Worm (Caenorhabditis elegans) whole organism, mixed stage, embryonic: ENCODE results near the gene nhr-140.

Source experiments
- M03D4.4 ChIP-seq: sonication (generic microtip); optimal IDR thresholded peaks from 2 replicates; lab custom pipeline; 2017; ENCODE audit warnings: mild to moderate bottlenecking, missing genetic modification characterization, missing compliant biosample characterization
- bed-3 ChIP-seq: fragments of 200-800 bp; sonication (Bioruptor generic); optimal IDR thresholded peaks from 3 replicates; lab custom pipeline; 2018; ENCODE audit warnings: mild to moderate bottlenecking, missing genetic modification characterization, moderate library complexity, missing compliant biosample characterization
- blmp-1 ChIP-seq: fragments of 150-350 bp; optimal IDR thresholded peaks from 2 replicates; lab custom pipeline; 2014; ENCODE audit warnings: missing biosample characterization, missing genetic modification characterization
- ceh-39 ChIP-seq: fragments of 150-350 bp; optimal IDR thresholded peaks from 2 replicates; lab custom pipeline; 2014; ENCODE audit warnings: missing biosample characterization, missing genetic modification characterization
- ceh-83 ChIP-seq: fragments of 200-800 bp; sonication (Bioruptor generic); optimal IDR thresholded peaks from 2 replicates; lab custom pipeline; 2018; ENCODE audit warnings: mild to moderate bottlenecking, missing genetic modification characterization, missing compliant biosample characterization
- ces-1 ChIP-seq: fragments of 150-350 bp; optimal IDR thresholded peaks from 2 replicates; lab custom pipeline; 2014; ENCODE audit warnings: missing biosample characterization, missing genetic modification reagents, missing genetic modification characterization
- cnd-1 ChIP-seq: fragments of 200-800 bp; sonication (Bioruptor generic); optimal IDR thresholded peaks from 2 replicates; lab custom pipeline; 2018; ENCODE audit warnings: mild to moderate bottlenecking, missing genetic modification characterization, missing compliant biosample characterization
- drap-1 ChIP-seq: fragments of 200-800 bp; sonication (Bioruptor generic); optimal IDR thresholded peaks from 3 replicates; lab custom pipeline; 2018; ENCODE audit warnings: mild to moderate bottlenecking, missing genetic modification characterization, missing compliant biosample characterization
- elt-1 ChIP-seq: sonication (generic microtip); optimal IDR thresholded peaks from 2 replicates; lab custom pipeline; 2017; ENCODE audit warnings: missing genetic modification characterization, mild to moderate bottlenecking, missing compliant biosample characterization, antibody characterized with exemption, moderate library complexity, borderline replicate concordance; ENCODE audit not compliant: insufficient read depth
- elt-3 ChIP-seq: fragments of 150-350 bp; optimal IDR thresholded peaks from 2 replicates; lab custom pipeline; 2014; ENCODE audit warnings: missing biosample characterization, missing genetic modification characterization
- flh-1 ChIP-seq: fragments of 200-800 bp; sonication (Bioruptor generic); optimal IDR thresholded peaks from 2 replicates; lab custom pipeline; 2018; ENCODE audit warnings: mild to moderate bottlenecking, missing genetic modification characterization, moderate library complexity, missing compliant biosample characterization
- ham-2 ChIP-seq: fragments of 200-800 bp; sonication (Bioruptor generic); optimal IDR thresholded peaks from 2 replicates; lab custom pipeline; 2018; ENCODE audit warnings: mild to moderate bottlenecking, missing genetic modification characterization, missing compliant biosample characterization
- hlh-1 ChIP-seq: fragments of 150-350 bp; optimal IDR thresholded peaks from 2 replicates; lab custom pipeline; 2014; ENCODE audit warnings: missing biosample characterization, missing genetic modification reagents, missing genetic modification characterization
- lin-13 ChIP-seq: fragments of 150-350 bp; optimal IDR thresholded peaks from 2 replicates; lab custom pipeline; 2014; ENCODE audit warnings: missing biosample characterization, missing genetic modification characterization
- lsy-2 ChIP-seq: fragments of 150-350 bp; optimal IDR thresholded peaks from 2 replicates; lab custom pipeline; 2014; ENCODE audit warnings: missing biosample characterization, missing genetic modification characterization
- mab-5 ChIP-seq: fragments of 150-350 bp; optimal IDR thresholded peaks from 2 replicates; lab custom pipeline; 2014; ENCODE audit warnings: missing biosample characterization, missing genetic modification characterization
- mep-1 ChIP-seq: fragments of 150-350 bp; optimal IDR thresholded peaks from 2 replicates; lab custom pipeline; 2017; ENCODE audit warnings: missing biosample characterization, missing genetic modification reagents, missing genetic modification characterization, inconsistent platforms
- mls-2 ChIP-seq: sonication (generic microtip); optimal IDR thresholded peaks from 2 replicates; lab custom pipeline; 2016; ENCODE audit warnings: mild to moderate bottlenecking, missing genetic modification characterization, moderate library complexity, missing compliant biosample characterization
- nhr-12 ChIP-seq: fragments of 150-350 bp; optimal IDR thresholded peaks from 2 replicates; lab custom pipeline; 2014; ENCODE audit warnings: missing biosample characterization, missing genetic modification characterization
- nhr-2 ChIP-seq: fragments of 150-350 bp; optimal IDR thresholded peaks from 2 replicates; lab custom pipeline; 2014; ENCODE audit warnings: missing biosample characterization, missing genetic modification characterization
- nhr-237 ChIP-seq: fragments of 150-350 bp; optimal IDR thresholded peaks from 2 replicates; lab custom pipeline; 2014; ENCODE audit warnings: missing biosample characterization, missing genetic modification characterization
- nhr-28 ChIP-seq: fragments of 150-350 bp; optimal IDR thresholded peaks from 2 replicates; lab custom pipeline; 2014; ENCODE audit warnings: missing biosample characterization, missing genetic modification characterization
- nhr-76 ChIP-seq: sonication (generic microtip); optimal IDR thresholded peaks from 2 replicates; lab custom pipeline; 2017; ENCODE audit warnings: missing biosample characterization, missing genetic modification characterization
- sem-2 ChIP-seq: fragments of 200-800 bp; sonication (Bioruptor generic); optimal IDR thresholded peaks from 2 replicates; lab custom pipeline; 2018; ENCODE audit warnings: mild to moderate bottlenecking, missing genetic modification characterization, missing compliant biosample characterization
- snpc-4 ChIP-seq: fragments of 150-350 bp; optimal IDR thresholded peaks from 2 replicates; lab custom pipeline; 2014; ENCODE audit warnings: missing biosample characterization, missing genetic modification characterization
- sptf-1 ChIP-seq: sonication (generic microtip); optimal IDR thresholded peaks from 2 replicates; lab custom pipeline; 2017; ENCODE audit warnings: mild to moderate bottlenecking, missing genetic modification characterization, moderate library complexity, missing compliant biosample characterization
- tbx-8 ChIP-seq: fragments of 200-800 bp; sonication (Bioruptor generic); optimal IDR thresholded peaks from 2 replicates; lab custom pipeline; 2018; ENCODE audit warnings: mild to moderate bottlenecking, missing genetic modification characterization, moderate library complexity, missing compliant biosample characterization
- unc-120 ChIP-seq: sonication (generic microtip); optimal IDR thresholded peaks from 2 replicates; lab custom pipeline; 2017; ENCODE audit warnings: missing genetic modification characterization, missing compliant biosample characterization; ENCODE audit not compliant: poor library complexity, severe bottlenecking
- unc-39 ChIP-seq: fragments of 150-350 bp; optimal IDR thresholded peaks from 2 replicates; lab custom pipeline; 2014; ENCODE audit warnings: missing biosample characterization, missing genetic modification characterization
- unc-62 ChIP-seq: fragments of 150-350 bp; optimal IDR thresholded peaks from 2 replicates; lab custom pipeline; 2014; ENCODE audit warnings: missing biosample characterization, missing genetic modification reagents, missing genetic modification characterization
- zip-8 ChIP-seq: fragments of 150-350 bp; optimal IDR thresholded peaks from 2 replicates; lab custom pipeline; 2014; ENCODE audit warnings: missing biosample characterization, missing genetic modification characterization
- ztf-11 ChIP-seq: fragments of 150-350 bp; optimal IDR thresholded peaks from 2 replicates; lab custom pipeline; 2014; ENCODE audit warnings: missing biosample characterization, missing genetic modification characterization

Gene nhr-140

DNA sequence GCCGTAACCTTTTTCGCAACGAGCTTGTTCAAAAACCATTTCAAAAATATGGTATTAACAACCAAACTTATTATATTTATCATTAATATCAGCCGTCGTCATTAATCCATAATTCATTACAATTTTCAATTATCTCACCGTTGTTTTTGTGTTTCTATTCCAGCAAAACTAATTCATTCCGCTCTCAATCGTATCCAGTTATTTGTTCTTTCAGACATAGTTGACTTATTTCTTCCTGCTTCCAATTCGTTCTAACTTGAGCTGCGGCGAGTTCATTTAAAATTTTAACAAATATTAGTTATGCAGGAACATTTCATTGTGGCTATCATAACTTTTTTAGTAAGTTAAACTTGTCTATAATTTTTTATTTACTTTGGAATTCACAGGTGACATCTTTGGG, 13.4 kb downstream of the nhr-140 start, which contains the start of gene srx-16:
Gene srx-16, plus strand, starts transcription at position 301 of the 400 bp plus-strand sequence.
- no peak for TF ChIP-seq elt-3 (tag; lab: Kevin White, UChicago)
- no peak for TF ChIP-seq sptf-1 (tag; lab: Kevin White, UChicago)
- no peak for TF ChIP-seq M03D4.4 (tag; lab: Kevin White, UChicago)
- no peak for TF ChIP-seq drap-1 (GFP tag; lab: Kevin White, UChicago)
- TF ChIP-seq ceh-83: no peak
- TF ChIP-seq flh-1: no peak
- no peak for TF ChIP-seq lsy-2 (tag; lab: Kevin White, UChicago)
- no peak for TF ChIP-seq lin-13
- TF ChIP-seq mab-5 (tag; lab: Kevin White, UChicago): no peak
- no peak for TF ChIP-seq blmp-1
- TF ChIP-seq, all 35 proteins: peak for 0

DNA sequence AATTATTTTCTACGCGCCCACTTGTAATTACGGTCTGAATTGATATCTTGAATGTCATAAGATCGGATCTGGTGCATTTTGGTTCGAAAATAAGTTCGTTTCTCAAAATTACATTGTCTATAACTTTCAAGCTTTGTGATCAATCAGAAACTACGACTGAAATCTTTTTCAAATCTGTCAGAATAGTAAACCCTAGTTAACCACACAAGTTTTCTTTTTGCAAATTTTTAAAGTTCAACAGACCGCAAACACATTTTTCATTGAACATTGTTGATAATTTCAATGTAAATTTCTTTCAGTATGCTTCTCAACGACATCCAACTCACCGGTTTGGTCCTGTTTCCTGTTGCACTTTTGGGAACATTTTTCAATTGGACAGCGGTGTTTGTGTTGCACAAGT, 17.9 kb downstream of the nhr-140 start, which contains the start of gene srx-59:
Gene srx-59, plus strand, starts transcription at position 301 of the 400 bp plus-strand sequence.
- TF ChIP-seq zip-8 (no peak), unc-62 (GFP tag; lab: Kevin White, UChicago) (no peak), lin-13 (no peak), sptf-1 (tag; lab: Kevin White, UChicago) (no peak), ces-1 (GFP tag; lab: Kevin White, UChicago) (no peak), hlh-1 (tag; lab: Kevin White, UChicago) (no peak), drap-1 (GFP tag; lab: Kevin White, UChicago) (no peak), nhr-12 (tag; lab: Kevin White, UChicago) (no peak), mls-2 (tag; lab: Kevin White, UChicago) (no peak), elt-3 (tag; lab: Kevin White, UChicago) (no peak), nhr-28 (tag; lab: Kevin White, UChicago) (no peak), ceh-83 (no peak), nhr-2 (tag; lab: Kevin White, UChicago) (no peak), nhr-76 (tag; lab: Kevin White, UChicago) (no peak), mep-1 (tag; lab: Kevin White, UChicago) (no peak), flh-1 (no peak), nhr-237 (tag; lab: Kevin White, UChicago) (no peak), snpc-4 (no peak)
- TF ChIP-seq, all 35 proteins: peak for 0

DNA sequence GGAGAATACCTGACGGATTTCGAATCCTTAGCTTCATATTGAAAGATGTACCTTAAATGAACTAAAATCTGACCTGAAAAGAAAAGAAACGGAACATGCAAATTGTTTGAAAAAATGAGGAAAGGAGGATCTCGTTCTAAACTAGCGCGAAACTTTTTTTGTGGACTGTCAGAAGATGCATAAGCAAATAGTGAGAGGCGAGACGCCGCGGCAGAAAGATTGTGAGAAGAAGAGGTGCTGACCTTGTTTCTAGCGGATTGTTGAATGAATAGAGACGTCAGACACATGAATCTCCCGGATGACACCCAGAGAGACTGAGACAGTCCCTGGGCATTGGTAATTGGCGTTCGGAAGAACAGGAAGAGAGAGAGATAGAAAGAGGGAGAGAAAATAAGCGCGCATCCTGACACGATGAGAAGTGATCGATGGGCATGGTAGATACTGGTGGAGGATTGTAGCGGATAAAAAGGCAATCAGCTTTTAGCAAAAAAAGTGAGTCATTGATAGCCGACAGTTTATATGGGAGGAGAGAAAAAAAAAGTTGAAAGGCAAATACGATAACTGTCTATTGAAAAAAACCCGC, 19.4 kb downstream of the nhr-140 start, which contains the start of gene ptr-15:
Gene ptr-15, minus strand, starts transcription at position 51 of the 583 bp plus-strand sequence.
- TF ChIP-seq snpc-4 (no peak), unc-62 (GFP tag; lab: Kevin White, UChicago) (peak; percentile 61), ces-1 (GFP tag; lab: Kevin White, UChicago) (no peak), ceh-83 (no peak), unc-39 (tag; lab: Kevin White, UChicago) (no peak), mab-5 (tag; lab: Kevin White, UChicago) (no peak), elt-1 (tag; lab: Kevin White, UChicago) (peak; percentile 80), ham-2 (GFP tag; lab: Kevin White, UChicago) (peak; percentile 91)

DNA sequence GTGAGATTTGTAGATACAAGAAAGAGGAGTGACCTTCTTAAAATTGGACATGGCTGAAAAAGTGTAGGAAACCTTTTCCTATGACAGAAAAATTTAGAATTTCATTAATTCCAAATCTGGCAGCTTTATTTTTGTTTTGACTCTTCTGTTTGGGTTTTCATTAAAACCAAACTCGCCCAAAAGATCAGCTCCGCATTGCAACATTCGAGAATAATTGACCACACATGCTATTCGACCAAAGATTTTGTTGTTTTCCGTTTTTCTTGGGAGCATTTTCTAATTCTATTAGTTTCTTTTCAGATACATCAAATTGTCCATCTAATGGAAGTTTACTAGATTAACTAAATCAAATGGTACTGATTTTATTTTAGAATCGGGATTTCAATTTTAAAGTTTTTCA, 33.2 kb downstream of the nhr-140 start, which contains the start of gene mec-1:
Gene mec-1, plus strand, starts transcription at position 301 of the 400 bp plus-strand sequence.
- no peak for TF ChIP-seq lsy-2 (tag; lab: Kevin White, UChicago)
- no peak for TF ChIP-seq elt-3 (tag; lab: Kevin White, UChicago)
- no peak for TF ChIP-seq elt-1 (tag; lab: Kevin White, UChicago)
- TF ChIP-seq nhr-12 (tag; lab: Kevin White, UChicago): no peak
- TF ChIP-seq nhr-76 (tag; lab: Kevin White, UChicago): no peak

DNA sequence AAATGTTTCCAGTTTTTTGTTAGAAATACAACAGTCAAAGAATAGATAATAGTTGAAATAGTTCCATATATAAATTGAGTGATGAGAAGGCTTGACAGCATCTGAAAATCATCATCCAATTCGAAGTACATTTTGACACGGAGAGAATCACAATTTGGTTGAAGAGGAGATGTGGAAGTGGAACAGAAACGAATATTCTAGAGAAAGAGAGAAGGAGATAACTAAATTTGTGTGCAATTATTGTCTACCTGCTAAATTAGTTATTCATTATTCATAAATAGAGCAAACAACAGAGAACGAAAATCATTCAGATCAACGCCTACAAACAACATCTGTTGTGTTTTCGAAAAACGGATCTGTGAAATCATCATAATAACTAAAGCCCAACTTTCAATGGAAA, 35.7 kb downstream of the nhr-140 start, which contains the start of gene srg-31:
Gene srg-31, minus strand, starts transcription at position 101 of the 400 bp plus-strand sequence.
- TF ChIP-seq mls-2 (tag; lab: Kevin White, UChicago) (no peak), ham-2 (GFP tag; lab: Kevin White, UChicago) (no peak), drap-1 (GFP tag; lab: Kevin White, UChicago) (no peak), flh-1 (no peak), sem-2 (GFP tag; lab: Kevin White, UChicago) (no peak), bed-3 (GFP tag; lab: Kevin White, UChicago) (no peak), cnd-1 (no peak), hlh-1 (tag; lab: Kevin White, UChicago) (no peak), blmp-1 (no peak), zip-8 (no peak), elt-1 (tag; lab: Kevin White, UChicago) (no peak), nhr-12 (tag; lab: Kevin White, UChicago) (no peak), ztf-11 (tag; lab: Kevin White, UChicago) (no peak), nhr-2 (tag; lab: Kevin White, UChicago) (no peak), nhr-28 (tag; lab: Kevin White, UChicago) (no peak), nhr-237 (tag; lab: Kevin White, UChicago) (no peak), unc-62 (GFP tag; lab: Kevin White, UChicago) (no peak), unc-120 (tag; lab: Kevin White, UChicago) (no peak), tbx-8 (GFP tag; lab: Kevin White, UChicago) (no peak), ceh-39 (tag; lab: Kevin White, UChicago) (no peak)
- TF ChIP-seq, all 35 proteins: peak for 0
